Worm (Caenorhabditis elegans) whole organism, L3 larva: ENCODE results near the gene lips-11.

Source experiments
- ama-1 ChIP-seq: fragments of 150-350 bp; optimal IDR thresholded peaks from 2 replicates; lab custom pipeline; 2018
- ceh-82 ChIP-seq: fragments of 150-350 bp; optimal IDR thresholded peaks from 2 replicates; lab custom pipeline; 2014; ENCODE audit warnings: missing biosample characterization, missing genetic modification characterization
- elt-1 ChIP-seq: fragments of 150-350 bp; optimal IDR thresholded peaks from 2 replicates; lab custom pipeline; 2014; ENCODE audit warnings: missing biosample characterization, missing genetic modification characterization
- elt-3 ChIP-seq, 3 experiments: fragments of 150-350 bp in 1 of 3; sonication (generic microtip) in 2 of 3; optimal IDR thresholded peaks; 2 replicates in 2 of 3; 4 replicates in 1 of 3; lab custom pipeline; 2014 to 2017; ENCODE audit warnings: missing biosample characterization in 3 of 3, missing genetic modification characterization in 3 of 3
- jun-1 ChIP-seq: fragments of 150-350 bp; optimal IDR thresholded peaks from 2 replicates; lab custom pipeline; 2014; ENCODE audit warnings: missing biosample characterization, missing genetic modification reagents, missing genetic modification characterization
- mml-1 ChIP-seq: fragments of 150-350 bp; sonication (generic microtip); optimal IDR thresholded peaks from 3 replicates; lab custom pipeline; 2014; ENCODE audit warnings: missing biosample characterization, missing genetic modification characterization
- nhr-43 ChIP-seq: sonication (generic microtip); optimal IDR thresholded peaks from 2 replicates; lab custom pipeline; 2016; ENCODE audit warnings: mild to moderate bottlenecking, missing genetic modification characterization, missing compliant biosample characterization; ENCODE audit not compliant: poor library complexity, severe bottlenecking
- nhr-76 ChIP-seq: fragments of 150-350 bp; sonication (generic microtip); optimal IDR thresholded peaks from 5 replicates; lab custom pipeline; 2014; ENCODE audit warnings: missing biosample characterization, missing genetic modification characterization
- pqm-1 ChIP-seq: fragments of 150-350 bp; optimal IDR thresholded peaks from 2 replicates; lab custom pipeline; 2017; ENCODE audit warnings: missing biosample characterization, missing genetic modification characterization, inconsistent platforms
- ztf-11 ChIP-seq: fragments of 150-350 bp; optimal IDR thresholded peaks from 2 replicates; lab custom pipeline; 2014; ENCODE audit warnings: missing biosample characterization, missing genetic modification characterization

- no peak for TF ChIP-seq elt-3 (tag; optimal IDR thresholded peaks at IDR 0.05; lab: Kevin White, UChicago)
- TF ChIP-seq nhr-43 (tag; lab: Kevin White, UChicago), result no peak
- no peak for TF ChIP-seq ztf-11 (tag; lab: Kevin White, UChicago)
- no peak for TF ChIP-seq ama-1 (lab: Kevin White, UChicago)
- TF ChIP-seq nhr-76 (tag; lab: Kevin White, UChicago), result no peak
- no peak for TF ChIP-seq elt-1 (tag; lab: Kevin White, UChicago)
- TF ChIP-seq ceh-82 (tag; lab: Kevin White, UChicago), result no peak
- TF ChIP-seq mml-1 (tag; lab: Kevin White, UChicago), result no peak
- TF ChIP-seq pqm-1 (tag; lab: Kevin White, UChicago), result no peak
- TF ChIP-seq jun-1 (tag; lab: Kevin White, UChicago), result no peak
Observed at ce11 chrII:1090743-1091142, 20.1 kb downstream of the lips-11 start.
